Worm (Caenorhabditis elegans) whole organism, midembryonic: ENCODE data around the gene bcmo-2.

Experiments
- T22C8.4 ChIP-seq: fragments of 200-800 bp; sonication (Bioruptor generic); IDR thresholded peaks from 2 replicates; pipeline ENCODE4 v1.3.6; 2022; ENCODE audit warnings: missing genetic modification characterization, missing compliant biosample characterization
- cog-1 ChIP-seq: sonication (generic microtip); optimal IDR thresholded peaks from 2 replicates; lab custom pipeline; 2016; ENCODE audit warnings: missing genetic modification characterization, missing compliant biosample characterization
- flt-1 ChIP-seq: fragments of 200-800 bp; sonication (Bioruptor generic); IDR thresholded peaks from 2 replicates; pipeline ENCODE4 v1.3.6; 2022; ENCODE audit warnings: missing genetic modification characterization, missing compliant biosample characterization
- klf-2 ChIP-seq: fragments of 200-800 bp; sonication (Bioruptor generic); conservative IDR thresholded peaks from 2 replicates; pipeline ENCODE4 v1.3.6; 2022; ENCODE audit warnings: missing genetic modification reagents, missing genetic modification characterization, missing compliant biosample characterization
- med-1 ChIP-seq: sonication (generic microtip); optimal IDR thresholded peaks from 2 replicates; lab custom pipeline; 2017; ENCODE audit warnings: missing genetic modification characterization, mild to moderate bottlenecking, missing compliant biosample characterization, antibody characterized with exemption, missing genetic modification reagents; ENCODE audit not compliant: insufficient read depth
- ref-1 ChIP-seq: fragments of 200-800 bp; sonication (Bioruptor generic); conservative IDR thresholded peaks from 2 replicates; pipeline ENCODE4 v1.3.6; 2022; ENCODE audit warnings: missing genetic modification reagents, missing genetic modification characterization, missing compliant biosample characterization
- tab-1 ChIP-seq: fragments of 200-800 bp; sonication (Bioruptor generic); IDR thresholded peaks from 2 replicates; pipeline ENCODE4 v1.3.6; 2022; ENCODE audit warnings: missing genetic modification characterization, missing compliant biosample characterization
- ztf-23 ChIP-seq: fragments of 200-800 bp; sonication (Bioruptor generic); IDR thresholded peaks from 2 replicates; pipeline ENCODE4 v1.3.6; 2022; ENCODE audit warnings: missing genetic modification reagents, missing genetic modification characterization, missing compliant biosample characterization
- ztf-29 ChIP-seq: fragments of 200-800 bp; sonication (Bioruptor generic); IDR thresholded peaks from 2 replicates; pipeline ENCODE4 v1.3.6; 2022; ENCODE audit warnings: missing genetic modification reagents, missing genetic modification characterization, missing compliant biosample characterization

Gene bcmo-2

ce11 chrII:3952967-3953366, 42.3 kb upstream of the bcmo-2 start:
- TF ChIP-seq ztf-23 (no peak), cog-1 (tag; lab: Kevin White, UChicago) (no peak), klf-2 (GFP tag; lab: Robert Waterston, UW) (no peak), ref-1 (GFP tag; lab: Robert Waterston, UW) (no peak), flt-1 (GFP tag; lab: Robert Waterston, UW) (no peak), T22C8.4 (no peak), ztf-29 (GFP tag; lab: Robert Waterston, UW) (no peak), med-1 (GFP tag; lab: Kevin White, UChicago) (no peak)

ce11 chrII:3952368-3952767, 41.7 kb upstream of the bcmo-2 start:
- TF ChIP-seq cog-1 (tag; lab: Kevin White, UChicago) (no peak), ztf-23 (no peak), T22C8.4 (no peak), ztf-29 (GFP tag; lab: Robert Waterston, UW) (no peak), med-1 (GFP tag; lab: Kevin White, UChicago) (no peak), ref-1 (GFP tag; lab: Robert Waterston, UW) (no peak), klf-2 (GFP tag; lab: Robert Waterston, UW) (no peak), flt-1 (GFP tag; lab: Robert Waterston, UW) (no peak), tab-1 (no peak)

ce11 chrII:3951354-3951753, 40.7 kb upstream of the bcmo-2 start:
- no peak for TF ChIP-seq ztf-29 (GFP tag; lab: Robert Waterston, UW)
- no peak for TF ChIP-seq flt-1 (GFP tag; lab: Robert Waterston, UW)

- TF ChIP-seq ztf-29 (GFP tag; lab: Robert Waterston, UW) (no peak), cog-1 (tag; lab: Kevin White, UChicago) (no peak), flt-1 (GFP tag; lab: Robert Waterston, UW) (no peak), T22C8.4 (no peak), med-1 (GFP tag; lab: Kevin White, UChicago) (no peak)
Measured at ce11 chrII:3950077-3950476, 39.4 kb upstream of the bcmo-2 start, which contains the start of gene sea-2. sea-2 (plus strand) TSS chrII:3950377.

ce11 chrII:3948507-3948906, 37.9 kb upstream of the bcmo-2 start:
- no peak for TF ChIP-seq flt-1 (GFP tag; lab: Robert Waterston, UW)
- TF ChIP-seq klf-2 (GFP tag; lab: Robert Waterston, UW): no peak
- no peak for TF ChIP-seq T22C8.4
- TF ChIP-seq ref-1 (GFP tag; lab: Robert Waterston, UW): no peak
- TF ChIP-seq med-1 (GFP tag; lab: Kevin White, UChicago): no peak
- no peak for TF ChIP-seq ztf-23
- TF ChIP-seq cog-1 (tag; lab: Kevin White, UChicago): no peak
- TF ChIP-seq tab-1: no peak
- no peak for TF ChIP-seq ztf-29 (GFP tag; lab: Robert Waterston, UW)

- no peak for TF ChIP-seq flt-1 (GFP tag; lab: Robert Waterston, UW)
- no peak for TF ChIP-seq T22C8.4
- no peak for TF ChIP-seq ztf-29 (GFP tag; lab: Robert Waterston, UW)
Measured at ce11 chrII:3947404-3947803, 36.8 kb upstream of the bcmo-2 start.

- no peak for TF ChIP-seq tab-1
- no peak for TF ChIP-seq med-1 (GFP tag; lab: Kevin White, UChicago)
- no peak for TF ChIP-seq ref-1 (GFP tag; lab: Robert Waterston, UW)
Measured at ce11 chrII:3935990-3936389, 25.4 kb upstream of the bcmo-2 start.

- TF ChIP-seq flt-1 (GFP tag; lab: Robert Waterston, UW) (no peak), tab-1 (no peak), ref-1 (GFP tag; lab: Robert Waterston, UW) (no peak), med-1 (GFP tag; lab: Kevin White, UChicago) (no peak), klf-2 (GFP tag; lab: Robert Waterston, UW) (no peak), ztf-29 (GFP tag; lab: Robert Waterston, UW) (no peak), T22C8.4 (no peak), ztf-23 (no peak), cog-1 (tag; lab: Kevin White, UChicago) (no peak)
Measured at ce11 chrII:3935098-3935497, 24.5 kb upstream of the bcmo-2 start.

- TF ChIP-seq ref-1 (GFP tag; lab: Robert Waterston, UW) (no peak), ztf-23 (no peak), ztf-29 (GFP tag; lab: Robert Waterston, UW) (no peak), T22C8.4 (no peak), flt-1 (GFP tag; lab: Robert Waterston, UW) (no peak), klf-2 (GFP tag; lab: Robert Waterston, UW) (no peak), tab-1 (no peak), med-1 (GFP tag; lab: Kevin White, UChicago) (no peak), cog-1 (tag; lab: Kevin White, UChicago) (no peak)
Measured at ce11 chrII:3934085-3934484, 23.4 kb upstream of the bcmo-2 start, which contains the start of gene Y14H12B.1. Y14H12B.1 (plus strand) TSS chrII:3934447.

- TF ChIP-seq ztf-29 (GFP tag; lab: Robert Waterston, UW) (no peak), cog-1 (tag; lab: Kevin White, UChicago) (no peak)
Measured at ce11 chrII:3933640-3934039, 23.0 kb upstream of the bcmo-2 start, which contains the start of gene Y14H12B.2. Y14H12B.2 (minus strand) TSS chrII:3933740.

ce11 chrII:3931825-3932224, 21.2 kb upstream of the bcmo-2 start:
- TF ChIP-seq ref-1 (GFP tag; lab: Robert Waterston, UW): no peak
- no peak for TF ChIP-seq tab-1
- TF ChIP-seq ztf-23: no peak
- no peak for TF ChIP-seq T22C8.4
- TF ChIP-seq klf-2 (GFP tag; lab: Robert Waterston, UW): no peak
- TF ChIP-seq flt-1 (GFP tag; lab: Robert Waterston, UW): no peak
- TF ChIP-seq ztf-29 (GFP tag; lab: Robert Waterston, UW): no peak
- TF ChIP-seq cog-1 (tag; lab: Kevin White, UChicago): no peak
- no peak for TF ChIP-seq med-1 (GFP tag; lab: Kevin White, UChicago)
